Worm (Caenorhabditis elegans) whole organism, L1 larva: Measurements from ENCODE around the gene Y81B9A.2.

Experiments
- ama-1 ChIP-seq: fragments of 150-350 bp; optimal IDR thresholded peaks from 2 replicates; lab custom pipeline; 2014
- ceh-82 ChIP-seq, 3 experiments: fragments of 150-350 bp in 1 of 3; sonication (generic microtip) in 2 of 3; optimal IDR thresholded peaks; 2 replicates each; lab custom pipeline; 2014 to 2017; ENCODE audit warnings: missing biosample characterization in 3 of 3, missing genetic modification characterization in 3 of 3
- elt-3 ChIP-seq, 6 experiments: fragments of 150-350 bp in 1 of 6; sonication (generic microtip); optimal IDR thresholded peaks; 2 replicates each; lab custom pipeline; 2017 to 2018; ENCODE audit warnings: missing biosample characterization in 6 of 6, missing genetic modification characterization in 6 of 6, inconsistent platforms in 1 of 6
- irx-1 ChIP-seq: sonication (generic microtip); optimal IDR thresholded peaks from 2 replicates; lab custom pipeline; 2016; ENCODE audit warnings: missing genetic modification characterization, missing compliant biosample characterization
- jun-1 ChIP-seq: fragments of 150-350 bp; optimal IDR thresholded peaks from 2 replicates; lab custom pipeline; 2014; ENCODE audit warnings: missing biosample characterization, missing genetic modification reagents, missing genetic modification characterization
- nhr-19 ChIP-seq: fragments of 200-800 bp; sonication (Bioruptor generic); conservative IDR thresholded peaks from 2 replicates; pipeline ENCODE4 v1.3.6; 2022; ENCODE audit warnings: missing genetic modification characterization, missing compliant biosample characterization
- nhr-76 ChIP-seq: sonication (generic microtip); optimal IDR thresholded peaks from 2 replicates; lab custom pipeline; 2017; ENCODE audit warnings: missing biosample characterization, missing genetic modification characterization
- skn-1 ChIP-seq: fragments of 150-350 bp; optimal IDR thresholded peaks from 2 replicates; lab custom pipeline; 2014; ENCODE audit warnings: missing biosample characterization, missing genetic modification characterization
- unc-130 ChIP-seq: fragments of 150-350 bp; optimal IDR thresholded peaks from 2 replicates; lab custom pipeline; 2017; ENCODE audit warnings: missing biosample characterization, missing genetic modification characterization, inconsistent platforms
- vab-15 ChIP-seq: sonication (generic microtip); optimal IDR thresholded peaks from 2 replicates; lab custom pipeline; 2017; ENCODE audit warnings: missing genotype, mild to moderate bottlenecking, missing genetic modification characterization, missing compliant biosample characterization

ce11 chrX:9231556-9231955, 47.6 kb downstream of the Y81B9A.2 start:
- TF ChIP-seq skn-1 (tag; lab: Kevin White, UChicago) (no peak), ceh-82 (tag; optimal IDR thresholded peaks at IDR 0.05; lab: Kevin White, UChicago) (no peak), nhr-76 (tag; lab: Kevin White, UChicago) (no peak), elt-3 (tag; optimal IDR thresholded peaks at IDR 0.05; lab: Kevin White, UChicago) (no peak), jun-1 (tag; lab: Kevin White, UChicago) (no peak), nhr-19 (GFP tag; lab: Robert Waterston, UW) (no peak), unc-130 (tag; lab: Kevin White, UChicago) (no peak), irx-1 (tag; lab: Kevin White, UChicago) (no peak), vab-15 (tag; lab: Kevin White, UChicago) (no peak), ama-1 (no peak)
